Worm (Caenorhabditis elegans): ENCODE measurements around the gene nhx-5.

ce11 chrX:10593234-10593633 is 16.5 kb downstream of the nhx-5 start, which contains the start of gene sdn-1:
- TF ChIP-seq nhr-23 (tag; optimal IDR thresholded peaks at IDR 0.05) (no peak), ztf-1 (GFP tag; conservative IDR thresholded peaks at IDR 0.05) (no peak), unc-39 (tag; optimal IDR thresholded peaks at IDR 0.05) (no peak), egl-27 (tag; optimal IDR thresholded peaks at IDR 0.05) (no peak), lin-13 (GFP tag; optimal IDR thresholded peaks at IDR 0.05) (no peak), zag-1 (tag; optimal IDR thresholded peaks at IDR 0.05) (no peak), ztf-11 (tag; optimal IDR thresholded peaks at IDR 0.05) (no peak), alr-1 (tag; optimal IDR thresholded peaks at IDR 0.05) (no peak), snpc-4 (tag; optimal IDR thresholded peaks at IDR 0.05) (no peak), aly-2 (tag; optimal IDR thresholded peaks at IDR 0.05) (no peak), mdl-1 (tag; optimal IDR thresholded peaks at IDR 0.05) (no peak), ama-1 (optimal IDR thresholded peaks at IDR 0.05) (no peak), nhr-11 (tag; optimal IDR thresholded peaks at IDR 0.05) (no peak), nhr-12 (tag; optimal IDR thresholded peaks at IDR 0.05) (no peak)
